Worm (Caenorhabditis elegans): Measurements from ENCODE around the gene K11D12.12.

K11D12.12 gene

DNA sequence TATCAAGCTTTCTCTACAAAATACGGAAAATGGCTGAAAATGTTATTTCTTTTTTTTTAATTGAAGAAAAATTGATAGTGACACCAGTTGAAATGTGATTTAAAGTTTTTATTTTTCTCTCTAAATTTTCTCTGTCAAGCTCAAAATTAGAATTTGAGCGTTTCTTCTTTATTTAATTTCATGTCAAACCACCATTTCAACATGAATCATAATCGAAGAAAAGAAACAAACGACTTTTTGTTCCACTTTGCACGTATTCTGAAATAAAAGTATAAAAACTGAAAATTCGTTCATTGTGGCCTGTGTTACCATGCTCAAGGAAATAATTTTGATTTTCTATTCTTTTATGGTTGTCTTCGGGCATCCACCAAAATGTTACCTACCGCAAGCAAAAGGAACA is 19.0 kb upstream of the K11D12.12 start, which contains the start of gene K11D12.13:
K11D12.13 (plus strand) TSS at position 301 of the 400 bp plus-strand sequence.
- TF ChIP-seq ceh-43 (GFP tag; optimal IDR thresholded peaks at IDR 0.05) (no peak), nhr-28 (tag; optimal IDR thresholded peaks at IDR 0.05) (no peak), unc-120 (tag; optimal IDR thresholded peaks at IDR 0.05; ENCODE audit: poor library complexity, severe bottlenecking) (no peak), pha-4 (tag; optimal IDR thresholded peaks at IDR 0.05) (no peak), lsy-2 (tag; optimal IDR thresholded peaks at IDR 0.05) (no peak), blmp-1 (tag; optimal IDR thresholded peaks at IDR 0.05) (no peak), unc-62 (GFP tag; optimal IDR thresholded peaks at IDR 0.05) (no peak), lin-13 (tag; optimal IDR thresholded peaks at IDR 0.05) (no peak), elt-3 (tag; optimal IDR thresholded peaks at IDR 0.05) (no peak), ham-2 (GFP tag; optimal IDR thresholded peaks at IDR 0.05) (no peak), sptf-1 (tag; optimal IDR thresholded peaks at IDR 0.05) (no peak), tbx-8 (GFP tag; optimal IDR thresholded peaks at IDR 0.05) (no peak), nhr-237 (tag; optimal IDR thresholded peaks at IDR 0.05) (no peak), cnd-1 (tag; optimal IDR thresholded peaks at IDR 0.05) (no peak), sem-2 (GFP tag; optimal IDR thresholded peaks at IDR 0.05) (no peak), ceh-39 (tag; optimal IDR thresholded peaks at IDR 0.05) (no peak), hlh-1 (tag; optimal IDR thresholded peaks at IDR 0.05) (no peak), ces-1 (GFP tag; optimal IDR thresholded peaks at IDR 0.05) (no peak), mep-1 (tag; optimal IDR thresholded peaks at IDR 0.05) (no peak), bed-3 (GFP tag; optimal IDR thresholded peaks at IDR 0.05) (no peak)

DNA sequence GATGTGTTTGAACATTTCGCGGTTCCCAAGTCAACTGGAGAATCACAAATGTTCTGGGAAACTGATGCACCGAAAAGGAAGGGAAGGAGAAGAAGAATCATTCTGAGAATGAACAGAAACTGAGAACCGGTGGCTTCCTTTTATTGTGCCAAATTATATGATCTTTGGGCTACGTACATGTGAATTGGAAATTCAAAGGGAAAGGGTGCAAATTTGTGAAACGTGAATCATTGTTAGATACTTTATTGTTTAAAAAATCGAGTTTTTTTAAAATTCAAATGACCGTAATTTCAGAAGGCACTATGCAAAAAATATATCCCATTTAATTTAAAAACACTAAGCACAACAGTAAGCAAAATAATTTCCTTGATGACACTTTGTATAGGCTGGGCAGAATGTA is 17.0 kb upstream of the K11D12.12 start, which contains the start of gene K11D12.6:
K11D12.6 (minus strand) TSS at position 101 of the 400 bp plus-strand sequence.
- TF ChIP-seq nhr-2 (tag; optimal IDR thresholded peaks at IDR 0.05) (no peak), nhr-28 (tag; optimal IDR thresholded peaks at IDR 0.05) (no peak), unc-39 (tag; optimal IDR thresholded peaks at IDR 0.05) (no peak), mls-2 (tag; optimal IDR thresholded peaks at IDR 0.05) (no peak), ceh-43 (GFP tag; optimal IDR thresholded peaks at IDR 0.05) (no peak), flh-1 (GFP tag; optimal IDR thresholded peaks at IDR 0.05) (no peak), hlh-1 (tag; optimal IDR thresholded peaks at IDR 0.05) (no peak), pha-4 (tag; optimal IDR thresholded peaks at IDR 0.05) (no peak), tbx-8 (GFP tag; optimal IDR thresholded peaks at IDR 0.05) (no peak), lsy-2 (tag; optimal IDR thresholded peaks at IDR 0.05) (no peak), blmp-1 (tag; optimal IDR thresholded peaks at IDR 0.05) (no peak), ceh-39 (tag; optimal IDR thresholded peaks at IDR 0.05) (no peak), unc-120 (tag; optimal IDR thresholded peaks at IDR 0.05; ENCODE audit: poor library complexity, severe bottlenecking) (no peak)

DNA sequence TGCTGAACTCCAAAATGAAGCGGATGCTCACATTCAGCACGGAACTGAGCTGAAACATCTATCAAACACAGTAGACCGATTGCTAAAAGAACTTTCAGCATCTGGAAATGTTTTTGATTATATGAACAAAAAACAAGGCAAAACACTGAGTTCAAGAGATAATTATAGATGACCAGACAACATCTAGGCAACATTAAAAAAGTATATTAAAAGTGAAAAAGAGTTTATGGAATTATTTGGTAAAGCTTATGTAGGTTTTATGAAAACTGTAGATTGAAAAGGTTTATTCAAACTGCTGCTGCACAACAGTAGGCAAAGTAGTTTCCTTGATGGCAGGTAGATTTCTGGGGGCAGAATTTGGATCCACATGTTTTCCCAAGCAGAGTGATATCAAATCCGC is 15.7 kb upstream of the K11D12.12 start, which contains the start of gene K11D12.7:
K11D12.7 (minus strand) TSS at position 101 of the 400 bp plus-strand sequence.
- TF ChIP-seq ham-2 (GFP tag; optimal IDR thresholded peaks at IDR 0.05) (no peak), mab-5 (tag; optimal IDR thresholded peaks at IDR 0.05) (no peak), cnd-1 (tag; optimal IDR thresholded peaks at IDR 0.05) (no peak), lsy-2 (tag; optimal IDR thresholded peaks at IDR 0.05) (no peak)

DNA sequence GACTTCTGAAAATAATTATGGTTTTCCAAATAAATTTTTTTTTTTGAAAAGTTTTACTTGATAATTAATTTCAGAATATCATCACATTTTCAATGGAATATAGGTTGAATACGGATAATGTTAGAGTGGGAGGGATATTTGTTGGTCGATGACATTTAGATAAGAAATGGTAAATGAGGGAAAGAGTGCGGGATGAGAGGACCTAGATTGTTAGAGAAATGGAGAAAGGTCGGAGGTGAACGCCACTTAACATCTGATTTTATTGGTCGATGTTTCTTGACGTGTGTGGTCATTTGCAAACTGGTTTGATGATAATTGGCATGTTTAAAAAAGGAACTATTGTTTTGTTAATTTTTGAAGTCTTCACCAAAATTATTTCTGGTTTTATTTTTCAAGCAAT is 13.6 kb upstream of the K11D12.12 start:
- TF ChIP-seq elt-1 (tag; optimal IDR thresholded peaks at IDR 0.05; ENCODE audit: borderline replicate concordance, insufficient read depth) (peak; percentile 53), nhr-2 (tag; optimal IDR thresholded peaks at IDR 0.05) (peak; percentile 4), unc-39 (tag; optimal IDR thresholded peaks at IDR 0.05) (no peak)

DNA sequence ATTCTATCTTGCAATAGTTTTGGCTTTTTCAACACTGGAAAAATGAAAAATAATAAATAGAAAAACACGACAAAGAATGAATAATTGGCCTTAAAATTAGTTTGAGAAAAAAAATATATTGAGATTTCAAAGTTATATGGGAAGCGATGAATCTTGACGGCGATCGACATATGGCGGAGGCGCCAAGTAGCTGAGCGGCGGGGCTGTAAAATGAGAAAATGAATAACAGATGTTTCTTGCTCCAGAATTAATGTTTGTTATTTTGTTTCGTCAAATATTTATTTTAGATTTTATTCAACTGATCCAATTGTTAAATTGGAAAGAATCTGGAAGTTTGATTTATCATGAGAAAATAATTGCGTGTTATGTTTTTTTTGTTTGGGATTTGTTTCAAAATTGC is 12.5 kb upstream of the K11D12.12 start, which contains the start of gene K11D12.11:
K11D12.11 (minus strand) TSS at position 42 of the 400 bp plus-strand sequence.
- TF ChIP-seq ztf-11 (tag; optimal IDR thresholded peaks at IDR 0.05) (no peak), unc-120 (tag; optimal IDR thresholded peaks at IDR 0.05; ENCODE audit: poor library complexity, severe bottlenecking) (no peak), drap-1 (GFP tag; optimal IDR thresholded peaks at IDR 0.05) (no peak), zip-8 (tag; optimal IDR thresholded peaks at IDR 0.05) (no peak), sem-2 (GFP tag; optimal IDR thresholded peaks at IDR 0.05) (no peak), flh-1 (GFP tag; optimal IDR thresholded peaks at IDR 0.05) (no peak)

DNA sequence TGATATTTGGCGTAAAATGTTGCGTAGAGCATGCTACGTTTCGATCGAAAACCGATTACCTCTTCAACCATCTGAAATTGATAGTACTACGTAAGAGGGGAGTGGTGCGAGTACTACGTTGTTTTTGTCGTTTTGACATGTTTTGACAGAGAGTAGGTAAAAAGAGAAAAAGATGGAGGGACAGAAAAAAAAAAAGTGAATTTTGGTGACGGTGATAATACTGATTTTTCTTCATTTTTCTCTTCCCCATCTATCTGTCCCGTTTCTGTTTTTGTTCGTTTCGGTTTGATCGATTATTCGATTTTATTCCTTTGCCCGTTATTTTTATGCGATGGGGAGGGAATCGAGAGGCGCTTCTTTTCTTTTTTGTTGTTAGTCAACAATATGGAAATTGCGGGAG is 11.1 kb upstream of the K11D12.12 start, which contains the start of gene K11D12.8:
K11D12.8 (minus strand) TSS at position 77 of the 400 bp plus-strand sequence.
- TF ChIP-seq ceh-83 (GFP tag; optimal IDR thresholded peaks at IDR 0.05) (no peak), mab-5 (tag; optimal IDR thresholded peaks at IDR 0.05) (no peak), nhr-12 (tag; optimal IDR thresholded peaks at IDR 0.05) (no peak), unc-120 (tag; optimal IDR thresholded peaks at IDR 0.05; ENCODE audit: poor library complexity, severe bottlenecking) (no peak), mls-2 (tag; optimal IDR thresholded peaks at IDR 0.05) (no peak), unc-62 (GFP tag; optimal IDR thresholded peaks at IDR 0.05) (no peak), zip-8 (tag; optimal IDR thresholded peaks at IDR 0.05) (no peak)

All from whole organism, mixed stage, embryonic.